Fruit fly (Drosophila melanogaster): Measurements from ENCODE around the gene eIF2A.

eIF2A gene

dm6 chr3L:21808003-21808530, 16.5 kb upstream of the eIF2A start (continued):
- TF ChIP-seq chinmo (GFP tag; IDR thresholded peaks at IDR 0.05; ENCODE audit: partially characterized antibody) (no peak), stwl (tag; optimal IDR thresholded peaks at IDR 0.05) (no peak), CG15479 (GFP tag; optimal IDR thresholded peaks at IDR 0.05) (no peak), Dfd (GFP tag; optimal IDR thresholded peaks at IDR 0.05) (no peak), cwo (GFP tag; optimal IDR thresholded peaks at IDR 0.05) (no peak), CG1602 (GFP tag; optimal IDR thresholded peaks at IDR 0.05) (peak; percentile 59), CG11695 (GFP tag; IDR thresholded peaks at IDR 0.05) (no peak; the same call in 1 of the 3 replicates), CG11504 (tag; optimal IDR thresholded peaks at IDR 0.05) (no peak), CG10209 (GFP tag; optimal IDR thresholded peaks at IDR 0.05) (peak; percentile 77), Dll (GFP tag; IDR thresholded peaks at IDR 0.05; ENCODE audit: partially characterized antibody) (no peak), Awh (GFP tag; IDR thresholded peaks at IDR 0.05) (peak; percentile 52; the same call in 1 of the 2 replicates), CkIIα-i1 (GFP tag; IDR thresholded peaks at IDR 0.05) (no peak), cas (GFP tag; IDR thresholded peaks at IDR 0.05) (0 out of 2 replicates have a peak, but pooled peaks have one; percentile 10), Ravus (GFP tag; IDR thresholded peaks at IDR 0.05) (peak; percentile 6; the same call in 1 of the 2 replicates), hkb (optimal IDR thresholded peaks at IDR 0.05) (no peak), hkb (GFP tag; IDR thresholded peaks at IDR 0.05) (peak; percentile 72), en (GFP tag; optimal IDR thresholded peaks at IDR 0.05) (no peak), HmgD (GFP tag; optimal IDR thresholded peaks at IDR 0.05) (no peak), HLH54F (GFP tag; optimal IDR thresholded peaks at IDR 0.05) (no peak), CG5245 (GFP tag; optimal IDR thresholded peaks at IDR 0.05) (peak; percentile 15), CG18011 (GFP tag; optimal IDR thresholded peaks at IDR 0.05) (no peak), chn (GFP tag; optimal IDR thresholded peaks at IDR 0.05) (peak; percentile 19), CG16815 (GFP tag; optimal IDR thresholded peaks at IDR 0.05) (peak; percentile 31), CG7963 (GFP tag; IDR thresholded peaks at IDR 0.05; ENCODE audit: partially characterized antibody) (no peak), Mad (GFP tag; optimal IDR thresholded peaks at IDR 0.05) (no peak), CG8765 (GFP tag; IDR thresholded peaks at IDR 0.05) (no peak), ase (GFP tag; IDR thresholded peaks at IDR 0.05) (0 out of 3 replicates have a peak, but pooled peaks have one; percentile 38), maf-S (GFP tag; optimal IDR thresholded peaks at IDR 0.05) (no peak), hbn (GFP tag; IDR thresholded peaks at IDR 0.05; ENCODE audit: partially characterized antibody) (no peak), mirr (GFP tag; optimal IDR thresholded peaks at IDR 0.05) (no peak), Nf-YA (GFP tag; IDR thresholded peaks at IDR 0.05) (peak; percentile 71), fd96Cb (tag; optimal IDR thresholded peaks at IDR 0.05) (peak; percentile 67), Vsx1 (GFP tag; optimal IDR thresholded peaks at IDR 0.05) (peak; percentile 59), CG11085 (GFP tag; IDR thresholded peaks at IDR 0.05) (no peak; the same call in 1 of the 2 replicates), CG11456 (GFP tag; IDR thresholded peaks at IDR 0.05) (no peak), HLH3B (GFP tag; IDR thresholded peaks at IDR 0.05) (0 out of 2 replicates have a peak, but pooled peaks have one; percentile 44), CG16813 (GFP tag; IDR thresholded peaks at IDR 0.05; ENCODE audit: partially characterized antibody) (no peak), CG10654 (GFP tag; optimal IDR thresholded peaks at IDR 0.05) (peak; percentile 54), crp (GFP tag; optimal IDR thresholded peaks at IDR 0.05) (no peak), Hsf (GFP tag; optimal IDR thresholded peaks at IDR 0.05) (peak; percentile 30), CG11398 (GFP tag; optimal IDR thresholded peaks at IDR 0.05) (no peak), CG7745 (tag; optimal IDR thresholded peaks at IDR 0.05) (no peak), CG12299 (tag; optimal IDR thresholded peaks at IDR 0.05) (no peak), CG7928 (GFP tag; optimal IDR thresholded peaks at IDR 0.05) (no peak), Myb (GFP tag; optimal IDR thresholded peaks at IDR 0.05) (no peak), CG13424 (tag; optimal IDR thresholded peaks at IDR 0.05) (peak; percentile 77), dysf (GFP tag; IDR thresholded peaks at IDR 0.05) (peak; percentile 69; the same call in 2 of the 3 replicates), Mes4 (GFP tag; optimal IDR thresholded peaks at IDR 0.05) (no peak), oc (tag; optimal IDR thresholded peaks at IDR 0.05) (peak; percentile 71), crc (GFP tag; optimal IDR thresholded peaks at IDR 0.05) (no peak), Hr39 (optimal IDR thresholded peaks at IDR 0.05) (no peak)
